Fruit fly (Drosophila melanogaster): ENCODE data around the gene Gr93c.

Gr93c gene

dm6 chr3R:21859509-21859908 is 14.4 kb upstream of the Gr93c start (continued):
- TF ChIP-seq HmgD (GFP tag; optimal IDR thresholded peaks at IDR 0.05) (no peak), dmrt99B (tag; optimal IDR thresholded peaks at IDR 0.05) (peak; percentile 52), Mad (GFP tag; optimal IDR thresholded peaks at IDR 0.05) (peak; percentile 30), CG9817 (tag; optimal IDR thresholded peaks at IDR 0.05) (peak; percentile 16), phol (tag; optimal IDR thresholded peaks at IDR 0.05) (peak; percentile 63), CG14050 (GFP tag; IDR thresholded peaks at IDR 0.05) (no peak), zen (tag; optimal IDR thresholded peaks at IDR 0.05) (peak; percentile 47), Antp (GFP tag; optimal IDR thresholded peaks at IDR 0.05) (peak; percentile 18), emc (GFP tag; optimal IDR thresholded peaks at IDR 0.05) (no peak), grn (GFP tag; optimal IDR thresholded peaks at IDR 0.05) (no peak), CG2678 (tag; optimal IDR thresholded peaks at IDR 0.05) (peak; percentile 49), CG2199 (GFP tag; IDR thresholded peaks at IDR 0.05) (no peak), CG10979 (tag; optimal IDR thresholded peaks at IDR 0.05) (peak; percentile 72), knrl (GFP tag; IDR thresholded peaks at IDR 0.05; ENCODE audit: partially characterized antibody) (no peak), Six4 (GFP tag; optimal IDR thresholded peaks at IDR 0.05) (peak; percentile 22), lilli (GFP tag; optimal IDR thresholded peaks at IDR 0.05) (peak; percentile 51), CG7271 (tag; optimal IDR thresholded peaks at IDR 0.05) (no peak), CG4424 (GFP tag; optimal IDR thresholded peaks at IDR 0.05) (peak; percentile 47), CG15269 (tag; optimal IDR thresholded peaks at IDR 0.05) (no peak), CG4404 (GFP tag; IDR thresholded peaks at IDR 0.05) (peak; percentile 50), CG6689 (GFP tag; IDR thresholded peaks at IDR 0.05) (peak; percentile 48), CG12219 (GFP tag; optimal IDR thresholded peaks at IDR 0.05) (peak; percentile 51), so (GFP tag; IDR thresholded peaks at IDR 0.05) (peak; percentile 35; the same call in 1 of the 3 replicates), D (optimal IDR thresholded peaks at IDR 0.05) (no peak), D (GFP tag; optimal IDR thresholded peaks at IDR 0.05) (peak; percentile 55), pan (optimal IDR thresholded peaks at IDR 0.05) (no peak), pan (GFP tag; optimal IDR thresholded peaks at IDR 0.05 in 1 of 2, IDR thresholded peaks at IDR 0.05 in 1 of 2) (no peak), aop (GFP tag; IDR thresholded peaks at IDR 0.05) (no peak), CG7987 (GFP tag; optimal IDR thresholded peaks at IDR 0.05) (no peak), HHEX (GFP tag; optimal IDR thresholded peaks at IDR 0.05) (peak; percentile 8), CG13894 (tag; optimal IDR thresholded peaks at IDR 0.05) (no peak), tio (GFP tag; optimal IDR thresholded peaks at IDR 0.05) (peak; percentile 54), dpn (GFP tag; optimal IDR thresholded peaks at IDR 0.05) (peak; percentile 7 to 46), Bgb (GFP tag; IDR thresholded peaks at IDR 0.05; ENCODE audit: partially characterized antibody) (no peak), fd3F (GFP tag; optimal IDR thresholded peaks at IDR 0.05) (no peak), Sry-δ (GFP tag; optimal IDR thresholded peaks at IDR 0.05) (no peak), Ptx1 (GFP tag; IDR thresholded peaks at IDR 0.05) (peak; percentile 42; the same call in 1 of the 2 replicates), Usf (GFP tag; optimal IDR thresholded peaks at IDR 0.05) (no peak), CG10431 (GFP tag; optimal IDR thresholded peaks at IDR 0.05) (no peak), CG13123 (GFP tag; optimal IDR thresholded peaks at IDR 0.05) (no peak), bab2 (GFP tag; optimal IDR thresholded peaks at IDR 0.05) (peak; percentile 47), D19A (tag; optimal IDR thresholded peaks at IDR 0.05) (peak; percentile 44), pzg (GFP tag; optimal IDR thresholded peaks at IDR 0.05) (no peak), CG10959 (GFP tag; IDR thresholded peaks at IDR 0.05) (peak; percentile 36), CG16815 (GFP tag; optimal IDR thresholded peaks at IDR 0.05) (peak; percentile 55), CkIIα-i1 (GFP tag; IDR thresholded peaks at IDR 0.05) (no peak), wor (GFP tag; IDR thresholded peaks at IDR 0.05) (peak; percentile 32), Eip74EF (GFP tag; optimal IDR thresholded peaks at IDR 0.05) (peak in 1 of 2 experiments; percentile 37), jumu (GFP tag; optimal IDR thresholded peaks at IDR 0.05) (no peak), shn (GFP tag; optimal IDR thresholded peaks at IDR 0.05) (peak; percentile 5), klu (GFP tag; IDR thresholded peaks at IDR 0.05) (no peak), CG34422 (GFP tag; IDR thresholded peaks at IDR 0.05) (0 out of 3 replicates have a peak, but pooled peaks have one; percentile 37)

All from whole organism, embryonic.